Worm (Caenorhabditis elegans) whole organism, L2 larva: ENCODE data around the gene F53A9.6.
A peak's percentile ranks its signal among the peaks of the same experiment; 100 is the strongest.

ENCODE experiments used
- C34F6.9 ChIP-seq: fragments of 150-350 bp; optimal IDR thresholded peaks from 2 replicates; lab custom pipeline; 2014; ENCODE audit warnings: missing biosample characterization, missing genetic modification characterization
- F13H6.1 ChIP-seq: sonication (generic microtip); optimal IDR thresholded peaks from 2 replicates; lab custom pipeline; 2016; ENCODE audit warnings: missing genetic modification characterization, missing compliant biosample characterization
- R02D3.7 ChIP-seq: fragments of 150-350 bp; optimal IDR thresholded peaks from 2 replicates; lab custom pipeline; 2014; ENCODE audit warnings: missing biosample characterization, missing genetic modification characterization
- ZK546.5 ChIP-seq: sonication (generic microtip); optimal IDR thresholded peaks from 2 replicates; lab custom pipeline; 2017; ENCODE audit warnings: missing biosample characterization, missing genetic modification characterization
- alr-1 ChIP-seq: fragments of 150-350 bp; optimal IDR thresholded peaks from 2 replicates; lab custom pipeline; 2014; ENCODE audit warnings: missing biosample characterization, missing genetic modification characterization
- aly-2 ChIP-seq: fragments of 150-350 bp; optimal IDR thresholded peaks from 2 replicates; lab custom pipeline; 2014; ENCODE audit warnings: missing biosample characterization, missing genetic modification characterization
- ama-1 ChIP-seq: fragments of 150-350 bp; optimal IDR thresholded peaks from 2 replicates; lab custom pipeline; 2018; ENCODE audit warnings: inconsistent platforms
- ceh-16 ChIP-seq: fragments of 150-350 bp; optimal IDR thresholded peaks from 2 replicates; lab custom pipeline; 2014; ENCODE audit warnings: missing biosample characterization, missing genetic modification characterization
- ceh-82 ChIP-seq: fragments of 150-350 bp; optimal IDR thresholded peaks from 2 replicates; lab custom pipeline; 2014; ENCODE audit warnings: missing biosample characterization, missing genetic modification characterization
- crh-2 ChIP-seq: sonication (generic microtip); optimal IDR thresholded peaks from 2 replicates; lab custom pipeline; 2017; ENCODE audit warnings: missing biosample characterization, missing genetic modification characterization
- dmd-4 ChIP-seq: sonication (generic microtip); optimal IDR thresholded peaks from 2 replicates; lab custom pipeline; 2017; ENCODE audit warnings: missing biosample characterization, missing genetic modification characterization
- egl-27 ChIP-seq: sonication (generic microtip); optimal IDR thresholded peaks from 3 replicates; lab custom pipeline; 2017; ENCODE audit warnings: missing biosample characterization, missing genetic modification reagents, missing genetic modification characterization
- elt-3 ChIP-seq: sonication (generic microtip); optimal IDR thresholded peaks from 2 replicates; lab custom pipeline; 2017; ENCODE audit warnings: missing biosample characterization, missing genetic modification characterization
- fos-1 ChIP-seq: fragments of 150-350 bp; optimal IDR thresholded peaks from 2 replicates; lab custom pipeline; 2014; ENCODE audit warnings: missing biosample characterization, missing genetic modification characterization
- gmeb-1 ChIP-seq: fragments of 150-350 bp; optimal IDR thresholded peaks from 2 replicates; lab custom pipeline; 2014; ENCODE audit warnings: missing biosample characterization, missing genetic modification characterization
- lin-11 ChIP-seq: fragments of 150-350 bp; sonication (generic microtip); optimal IDR thresholded peaks from 2 replicates; lab custom pipeline; 2014; ENCODE audit warnings: missing biosample characterization, missing genetic modification characterization, inconsistent platforms, mixed read lengths
- lin-13 ChIP-seq: fragments of 150-350 bp; optimal IDR thresholded peaks from 2 replicates; lab custom pipeline; 2014; ENCODE audit warnings: missing biosample characterization, missing genetic modification reagents, missing genetic modification characterization
- lsy-2 ChIP-seq, 2 experiments: fragments of 150-350 bp in 1 of 2; sonication (generic microtip) in 1 of 2; optimal IDR thresholded peaks; 2 replicates each; lab custom pipeline; 2014 to 2017; ENCODE audit warnings: missing biosample characterization in 2 of 2, missing genetic modification characterization in 2 of 2
- mab-5 ChIP-seq: fragments of 150-350 bp; optimal IDR thresholded peaks from 2 replicates; lab custom pipeline; 2014; ENCODE audit warnings: missing biosample characterization, missing genetic modification characterization
- mdl-1 ChIP-seq, 2 experiments: fragments of 150-350 bp in 1 of 2; sonication (generic microtip) in 1 of 2; optimal IDR thresholded peaks; 2 replicates each; lab custom pipeline; 2017; ENCODE audit warnings: missing biosample characterization in 2 of 2, missing genetic modification characterization in 2 of 2
- nhr-10 ChIP-seq: sonication (generic microtip); optimal IDR thresholded peaks from 2 replicates; lab custom pipeline; 2017; ENCODE audit warnings: missing biosample characterization, missing genetic modification characterization
- nhr-12 ChIP-seq: fragments of 150-350 bp; optimal IDR thresholded peaks from 2 replicates; lab custom pipeline; 2014; ENCODE audit warnings: missing biosample characterization, missing genetic modification characterization
- nhr-129 ChIP-seq: fragments of 150-350 bp; optimal IDR thresholded peaks from 2 replicates; lab custom pipeline; 2014; ENCODE audit warnings: missing biosample characterization, missing genetic modification characterization
- nhr-23 ChIP-seq: fragments of 150-350 bp; optimal IDR thresholded peaks from 2 replicates; lab custom pipeline; 2014; ENCODE audit warnings: missing biosample characterization, missing genetic modification reagents, missing genetic modification characterization
- nhr-237 ChIP-seq: fragments of 150-350 bp; optimal IDR thresholded peaks from 2 replicates; lab custom pipeline; 2014; ENCODE audit warnings: missing biosample characterization, missing genetic modification characterization
- nhr-6 ChIP-seq: fragments of 150-350 bp; optimal IDR thresholded peaks from 2 replicates; lab custom pipeline; 2014; ENCODE audit warnings: missing biosample characterization, missing genetic modification characterization
- nhr-77 ChIP-seq: fragments of 150-350 bp; optimal IDR thresholded peaks from 2 replicates; lab custom pipeline; 2014; ENCODE audit warnings: missing biosample characterization, missing genetic modification characterization
- sem-4 ChIP-seq: fragments of 150-350 bp; optimal IDR thresholded peaks from 2 replicates; lab custom pipeline; 2014; ENCODE audit warnings: missing biosample characterization, missing genetic modification reagents, missing genetic modification characterization
- skn-1 ChIP-seq: sonication (generic microtip); optimal IDR thresholded peaks from 2 replicates; lab custom pipeline; 2017; ENCODE audit warnings: missing biosample characterization, missing genetic modification characterization
- sma-9 ChIP-seq, 2 experiments: fragments of 150-350 bp in 1 of 2; sonication (generic microtip) in 1 of 2; optimal IDR thresholded peaks; 2 replicates each; lab custom pipeline; 2014 to 2016; ENCODE audit warnings: missing genetic modification characterization in 2 of 2, mild to moderate bottlenecking in 1 of 2, missing biosample characterization in 1 of 2, missing compliant biosample characterization in 1 of 2, missing genetic modification reagents in 1 of 2, moderate library complexity in 1 of 2
- snpc-4 ChIP-seq: fragments of 150-350 bp; optimal IDR thresholded peaks from 2 replicates; lab custom pipeline; 2014; ENCODE audit warnings: missing biosample characterization, missing genetic modification characterization
- unc-55 ChIP-seq: fragments of 150-350 bp; sonication (generic microtip); optimal IDR thresholded peaks from 3 replicates; lab custom pipeline; 2014; ENCODE audit warnings: missing biosample characterization, missing genetic modification reagents, missing genetic modification characterization
- unc-62 ChIP-seq: fragments of 150-350 bp; optimal IDR thresholded peaks from 2 replicates; lab custom pipeline; 2014; ENCODE audit warnings: missing biosample characterization, missing genetic modification reagents, missing genetic modification characterization
- ztf-1 ChIP-seq: fragments of 200-800 bp; sonication (Bioruptor generic); conservative IDR thresholded peaks from 2 replicates; pipeline ENCODE4 v1.3.6; 2022; ENCODE audit warnings: missing genetic modification characterization, missing compliant biosample characterization
- ztf-11 ChIP-seq: sonication (generic microtip); optimal IDR thresholded peaks from 2 replicates; lab custom pipeline; 2017; ENCODE audit warnings: missing biosample characterization, missing genetic modification characterization
- ztf-4 ChIP-seq: fragments of 150-350 bp; optimal IDR thresholded peaks from 2 replicates; lab custom pipeline; 2014; ENCODE audit warnings: missing biosample characterization, missing genetic modification characterization

Gene F53A9.6

DNA sequence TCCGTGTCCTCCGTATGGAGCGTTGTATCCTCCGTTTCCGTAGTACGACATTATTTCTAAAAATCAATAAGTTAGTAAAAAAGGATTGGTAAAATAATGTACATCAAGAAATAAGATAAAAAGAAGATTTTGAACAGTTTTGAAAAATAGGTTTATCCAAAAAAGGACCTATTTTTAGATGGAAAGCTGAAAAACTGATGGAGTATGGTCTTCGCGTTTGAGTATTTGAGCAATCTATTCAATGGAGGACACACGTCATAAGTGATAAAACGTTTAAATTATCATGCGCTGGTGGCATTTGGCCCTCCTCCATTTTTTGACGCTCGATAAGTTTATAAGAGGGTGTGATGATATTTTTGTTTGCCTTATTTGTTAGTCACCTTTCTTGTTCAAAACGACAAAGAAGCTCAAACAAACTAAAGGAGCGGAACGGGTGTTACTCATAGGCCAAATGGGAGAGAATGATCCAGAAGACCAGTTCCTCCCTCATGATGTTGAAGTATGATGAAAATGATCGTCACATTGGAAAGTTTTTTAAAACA, at the start of gene F53A9.6:
F53A9.6 (minus strand) TSS at position 51 of the 542 bp plus-strand sequence.
- TF ChIP-seq F13H6.1 (no peak), sma-9 (GFP tag; optimal IDR thresholded peaks at IDR 0.05; lab: Kevin White, UChicago) (peak; percentile 39), sma-9 (tag; optimal IDR thresholded peaks at IDR 0.05; lab: Kevin White, UChicago) (no peak), gmeb-1 (tag; lab: Kevin White, UChicago) (peak; percentile 19), fos-1 (tag; lab: Kevin White, UChicago) (peak; percentile 63)
- TF ChIP-seq, all 48 proteins: peak for 3

DNA sequence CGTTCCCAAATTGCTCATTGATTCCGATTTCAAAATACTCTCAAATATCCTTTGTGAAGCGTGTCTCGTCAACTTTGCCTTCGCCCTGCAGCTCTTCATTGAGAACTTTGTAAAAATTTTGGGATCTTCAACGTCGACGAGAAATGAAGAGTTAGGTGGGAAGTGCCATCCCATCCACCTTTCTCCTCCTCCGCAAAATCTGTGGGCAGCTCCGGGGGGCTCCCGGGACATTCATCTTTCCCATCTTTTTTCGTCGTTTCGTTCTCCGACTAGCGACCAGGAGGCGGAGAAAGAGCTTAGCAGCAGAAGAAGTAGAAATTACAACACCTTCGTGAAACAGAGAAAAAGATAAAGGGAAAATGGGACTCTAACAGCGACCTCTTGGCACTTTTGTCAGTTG, 49.3 kb upstream of the F53A9.6 start:
- TF ChIP-seq aly-2 (tag; lab: Kevin White, UChicago) (no peak), ztf-4 (no peak), mab-5 (tag; lab: Kevin White, UChicago) (no peak), unc-55 (no peak), sma-9 (GFP tag; optimal IDR thresholded peaks at IDR 0.05; lab: Kevin White, UChicago) (peak; percentile 39), sma-9 (tag; optimal IDR thresholded peaks at IDR 0.05; lab: Kevin White, UChicago) (no peak), nhr-237 (tag; lab: Kevin White, UChicago) (no peak), nhr-129 (tag; lab: Kevin White, UChicago) (peak; percentile 2), F13H6.1 (peak; percentile 59), dmd-4 (no peak), skn-1 (tag; lab: Kevin White, UChicago) (no peak), nhr-12 (tag; lab: Kevin White, UChicago) (no peak), nhr-10 (tag; lab: Kevin White, UChicago) (no peak), lin-13 (no peak), C34F6.9 (no peak), ceh-82 (tag; lab: Kevin White, UChicago) (no peak), ztf-1 (GFP tag; lab: Robert Waterston, UW) (no peak), elt-3 (tag; lab: Kevin White, UChicago) (no peak), alr-1 (no peak), unc-62 (GFP tag; lab: Kevin White, UChicago) (no peak), mdl-1 (tag; optimal IDR thresholded peaks at IDR 0.05; lab: Kevin White, UChicago) (no peak), R02D3.7 (tag; lab: Kevin White, UChicago) (no peak), fos-1 (tag; lab: Kevin White, UChicago) (no peak), snpc-4 (tag; lab: Kevin White, UChicago) (no peak), nhr-77 (tag; lab: Kevin White, UChicago) (no peak)

DNA sequence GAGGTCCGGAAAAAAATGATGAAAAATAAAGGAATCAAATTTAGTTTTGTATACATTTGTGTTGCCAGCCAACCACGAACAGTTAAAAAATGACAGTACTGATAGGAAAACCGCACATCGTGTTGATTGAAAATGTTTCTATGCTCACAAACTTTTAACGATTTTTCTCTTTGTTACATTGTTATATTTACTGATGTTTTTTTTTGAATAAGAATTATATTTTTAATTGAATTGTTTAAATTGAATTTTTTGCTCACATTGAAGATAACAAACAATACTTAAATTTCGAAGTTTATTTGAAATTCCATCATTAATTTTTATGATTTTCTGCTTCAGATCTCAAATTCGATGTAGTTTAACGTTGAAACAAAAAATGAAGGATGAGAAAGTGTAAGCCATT, 47.9 kb upstream of the F53A9.6 start, which contains the start of gene M02D8.5:
M02D8.5 (minus strand) TSS at position 101 of the 400 bp plus-strand sequence.
- TF ChIP-seq nhr-10 (tag; lab: Kevin White, UChicago) (no peak), unc-55 (no peak)

DNA sequence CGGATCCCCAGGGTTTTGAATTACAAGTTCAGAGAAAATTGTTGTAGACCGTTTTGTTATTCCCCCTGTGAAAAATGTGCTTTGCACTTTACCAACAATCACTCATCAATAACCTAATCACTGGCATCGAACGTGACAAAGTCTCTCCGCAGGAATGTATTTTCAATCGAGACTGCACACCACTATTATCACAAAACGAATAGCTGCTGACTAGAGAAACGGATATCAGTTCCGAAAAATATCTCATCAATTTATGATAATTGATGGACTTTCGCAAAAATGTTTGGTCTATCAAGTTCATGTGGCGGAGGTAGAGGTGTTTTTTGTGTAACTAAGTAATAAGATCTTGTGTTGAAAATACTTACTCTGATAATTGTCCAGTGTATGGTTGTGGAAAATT, 47.5 kb upstream of the F53A9.6 start:
- TF ChIP-seq elt-3 (tag; lab: Kevin White, UChicago) (no peak), mab-5 (tag; lab: Kevin White, UChicago) (peak; percentile 57), F13H6.1 (peak; percentile 20), sem-4 (tag; lab: Kevin White, UChicago) (no peak), lin-11 (tag; lab: Kevin White, UChicago) (no peak), crh-2 (tag; lab: Kevin White, UChicago) (peak; percentile 11), nhr-129 (tag; lab: Kevin White, UChicago) (no peak), nhr-23 (tag; lab: Kevin White, UChicago) (no peak), unc-62 (GFP tag; lab: Kevin White, UChicago) (no peak), egl-27 (no peak), ztf-1 (GFP tag; lab: Robert Waterston, UW) (no peak), fos-1 (tag; lab: Kevin White, UChicago) (no peak), ZK546.5 (tag; lab: Kevin White, UChicago) (no peak), alr-1 (no peak), nhr-6 (tag; lab: Kevin White, UChicago) (no peak), ztf-4 (no peak), C34F6.9 (no peak), ztf-11 (tag; lab: Kevin White, UChicago) (no peak), snpc-4 (tag; lab: Kevin White, UChicago) (no peak), mdl-1 (tag; optimal IDR thresholded peaks at IDR 0.05; lab: Kevin White, UChicago) (no peak), sma-9 (GFP tag; optimal IDR thresholded peaks at IDR 0.05; lab: Kevin White, UChicago) (peak; percentile 63), sma-9 (tag; optimal IDR thresholded peaks at IDR 0.05; lab: Kevin White, UChicago) (no peak), ceh-16 (no peak), lsy-2 (tag; optimal IDR thresholded peaks at IDR 0.05; lab: Kevin White, UChicago) (peak in 1 of 2 experiments; percentile 6), ama-1 (lab: Kevin White, UChicago) (no peak)
- TF ChIP-seq, all 48 proteins: peak for 5
